Worm (Caenorhabditis elegans): Measurements from ENCODE around the gene C08F8.2.

C08F8.2 gene

ce11 chrIV:11150844-11151243, at the start of gene C08F8.2:
C08F8.2 (plus strand) TSS chrIV:11150997.
- TF ChIP-seq ham-2 (GFP tag; optimal IDR thresholded peaks at IDR 0.05) (no peak), nhr-28 (tag; optimal IDR thresholded peaks at IDR 0.05) (no peak), mep-1 (tag; optimal IDR thresholded peaks at IDR 0.05) (no peak), pha-4 (tag; optimal IDR thresholded peaks at IDR 0.05) (no peak), ceh-43 (GFP tag; optimal IDR thresholded peaks at IDR 0.05) (no peak), unc-120 (tag; optimal IDR thresholded peaks at IDR 0.05; ENCODE audit: poor library complexity, severe bottlenecking) (no peak), flh-1 (GFP tag; optimal IDR thresholded peaks at IDR 0.05) (no peak), unc-62 (GFP tag; optimal IDR thresholded peaks at IDR 0.05) (no peak), mls-2 (tag; optimal IDR thresholded peaks at IDR 0.05) (no peak), nhr-237 (tag; optimal IDR thresholded peaks at IDR 0.05) (no peak), sptf-1 (tag; optimal IDR thresholded peaks at IDR 0.05) (no peak), nhr-2 (tag; optimal IDR thresholded peaks at IDR 0.05) (no peak), lsy-2 (tag; optimal IDR thresholded peaks at IDR 0.05) (no peak), lin-32 (GFP tag; optimal IDR thresholded peaks at IDR 0.05) (no peak), drap-1 (GFP tag; optimal IDR thresholded peaks at IDR 0.05) (no peak), mab-5 (tag; optimal IDR thresholded peaks at IDR 0.05) (no peak), hlh-1 (tag; optimal IDR thresholded peaks at IDR 0.05) (no peak), lin-13 (tag; optimal IDR thresholded peaks at IDR 0.05) (no peak)

ce11 chrIV:11101383-11101782, 49.4 kb upstream of the C08F8.2 start, which contains the start of gene srlf-18:
srlf-18 (minus strand) TSS chrIV:11101483.
- no peak for TF ChIP-seq elt-3 (tag; optimal IDR thresholded peaks at IDR 0.05)
- TF ChIP-seq nhr-237 (tag; optimal IDR thresholded peaks at IDR 0.05) = no peak
- TF ChIP-seq sptf-1 (tag; optimal IDR thresholded peaks at IDR 0.05) = no peak
- TF ChIP-seq flh-1 (GFP tag; optimal IDR thresholded peaks at IDR 0.05) = no peak
- no peak for TF ChIP-seq nhr-76 (tag; optimal IDR thresholded peaks at IDR 0.05)
- no peak for TF ChIP-seq lin-32 (GFP tag; optimal IDR thresholded peaks at IDR 0.05)
- TF ChIP-seq snpc-4 (tag; optimal IDR thresholded peaks at IDR 0.05) = no peak

- TF ChIP-seq blmp-1 (tag; optimal IDR thresholded peaks at IDR 0.05) (no peak), drap-1 (GFP tag; optimal IDR thresholded peaks at IDR 0.05) (no peak), hlh-1 (tag; optimal IDR thresholded peaks at IDR 0.05) (no peak), mep-1 (tag; optimal IDR thresholded peaks at IDR 0.05) (no peak), ceh-43 (GFP tag; optimal IDR thresholded peaks at IDR 0.05) (no peak)
Measured at ce11 chrIV:11102608-11103007, 48.2 kb upstream of the C08F8.2 start, which contains the start of gene srlf-17. srlf-17 (minus strand) TSS chrIV:11102708.

ce11 chrIV:11103501-11103900, 47.3 kb upstream of the C08F8.2 start:
- TF ChIP-seq flh-1 (GFP tag; optimal IDR thresholded peaks at IDR 0.05) (no peak), sem-2 (GFP tag; optimal IDR thresholded peaks at IDR 0.05) (no peak), nhr-12 (tag; optimal IDR thresholded peaks at IDR 0.05) (no peak), bed-3 (GFP tag; optimal IDR thresholded peaks at IDR 0.05) (no peak), sptf-1 (tag; optimal IDR thresholded peaks at IDR 0.05) (no peak), cnd-1 (tag; optimal IDR thresholded peaks at IDR 0.05) (no peak), elt-1 (tag; optimal IDR thresholded peaks at IDR 0.05; ENCODE audit: borderline replicate concordance, insufficient read depth) (no peak), mep-1 (tag; optimal IDR thresholded peaks at IDR 0.05) (no peak), lin-13 (tag; optimal IDR thresholded peaks at IDR 0.05) (no peak), ceh-83 (GFP tag; optimal IDR thresholded peaks at IDR 0.05) (no peak), tbx-8 (GFP tag; optimal IDR thresholded peaks at IDR 0.05) (no peak), lin-32 (GFP tag; optimal IDR thresholded peaks at IDR 0.05) (no peak)

ce11 chrIV:11105724-11106123, 45.1 kb upstream of the C08F8.2 start, which contains the start of gene srlf-24:
srlf-24 (minus strand) TSS chrIV:11105824.
- TF ChIP-seq elt-1 (tag; optimal IDR thresholded peaks at IDR 0.05; ENCODE audit: borderline replicate concordance, insufficient read depth) (no peak), pha-4 (tag; optimal IDR thresholded peaks at IDR 0.05) (no peak), sptf-1 (tag; optimal IDR thresholded peaks at IDR 0.05) (no peak), unc-62 (GFP tag; optimal IDR thresholded peaks at IDR 0.05) (no peak), blmp-1 (tag; optimal IDR thresholded peaks at IDR 0.05) (no peak), elt-3 (tag; optimal IDR thresholded peaks at IDR 0.05) (no peak), mls-2 (tag; optimal IDR thresholded peaks at IDR 0.05) (no peak), ceh-39 (tag; optimal IDR thresholded peaks at IDR 0.05) (no peak), nhr-2 (tag; optimal IDR thresholded peaks at IDR 0.05) (no peak), ceh-83 (GFP tag; optimal IDR thresholded peaks at IDR 0.05) (no peak), lsy-2 (tag; optimal IDR thresholded peaks at IDR 0.05) (no peak), drap-1 (GFP tag; optimal IDR thresholded peaks at IDR 0.05) (no peak), lin-32 (GFP tag; optimal IDR thresholded peaks at IDR 0.05) (no peak), unc-39 (tag; optimal IDR thresholded peaks at IDR 0.05) (no peak), mep-1 (tag; optimal IDR thresholded peaks at IDR 0.05) (no peak), nhr-76 (tag; optimal IDR thresholded peaks at IDR 0.05) (no peak)

All from whole organism, mixed stage, embryonic.